Worm (Caenorhabditis elegans): ENCODE measurements around the gene ric-3.

The ric-3 gene

ce11 chrIV:7790801-7791588 is 27.1 kb upstream of the ric-3 start, which contains the start of gene rsp-6 (continued):
- TF ChIP-seq unc-62 (GFP tag; optimal IDR thresholded peaks at IDR 0.05 in 1 of 2) (peak in 1 of 2 experiments; percentile 17), unc-62 (tag; optimal IDR thresholded peaks at IDR 0.05) (no peak), lin-29 (GFP tag; IDR thresholded peaks at IDR 0.05) (no peak), mep-1 (tag; optimal IDR thresholded peaks at IDR 0.05) (peak; percentile 91), R02D3.7 (tag; optimal IDR thresholded peaks at IDR 0.05) (no peak), F49E8.2 (tag; optimal IDR thresholded peaks at IDR 0.05; ENCODE audit: borderline replicate concordance) (no peak), egl-27 (tag; optimal IDR thresholded peaks at IDR 0.05) (no peak), lir-3 (tag; optimal IDR thresholded peaks at IDR 0.05) (no peak), Y105C5A.15 (GFP tag; IDR thresholded peaks at IDR 0.05) (0 out of 2 replicates have a peak, but pooled peaks have one; percentile 51), dmd-9 (GFP tag; IDR thresholded peaks at IDR 0.05) (no peak), lsy-2 (tag; optimal IDR thresholded peaks at IDR 0.05) (peak; percentile 97 to 99), nhr-42 (GFP tag; IDR thresholded peaks at IDR 0.05) (no peak), madf-9 (GFP tag; conservative IDR thresholded peaks at IDR 0.05) (peak; percentile 72), daf-16 (GFP tag; optimal IDR thresholded peaks at IDR 0.05) (peak in 1 of 2 experiments; percentile 1), daf-16 (tag; optimal IDR thresholded peaks at IDR 0.05) (peak; percentile 77), fos-1 (tag; optimal IDR thresholded peaks at IDR 0.05) (no peak), tra-1 (GFP tag; IDR thresholded peaks at IDR 0.05) (no peak), unc-39 (tag; optimal IDR thresholded peaks at IDR 0.05) (no peak), ama-1 (optimal IDR thresholded peaks at IDR 0.05) (peak; percentile 73), hlh-30 (tag; optimal IDR thresholded peaks at IDR 0.05; ENCODE audit: insufficient read depth) (peak; percentile 84), nhr-25 (tag; optimal IDR thresholded peaks at IDR 0.05; ENCODE audit: borderline replicate concordance, insufficient read depth) (peak; percentile 29), F26F4.8 (GFP tag; conservative IDR thresholded peaks at IDR 0.05) (no peak), F37D6.2 (tag; optimal IDR thresholded peaks at IDR 0.05) (peak; percentile 33), ceh-62 (tag; optimal IDR thresholded peaks at IDR 0.05) (no peak), daf-19 (GFP tag; conservative IDR thresholded peaks at IDR 0.05) (no peak), madf-5 (GFP tag; IDR thresholded peaks at IDR 0.05) (no peak), zfp-3 (GFP tag; conservative IDR thresholded peaks at IDR 0.05) (0 out of 2 replicates have a peak, but pooled peaks have one; percentile 33), snpc-4 (tag; optimal IDR thresholded peaks at IDR 0.05) (no peak), dmd-8 (GFP tag; IDR thresholded peaks at IDR 0.05) (no peak), nhr-10 (tag; optimal IDR thresholded peaks at IDR 0.05) (no peak), ztf-11 (tag; optimal IDR thresholded peaks at IDR 0.05) (no peak), daf-12 (tag; optimal IDR thresholded peaks at IDR 0.05) (no peak), daf-8 (GFP tag; IDR thresholded peaks at IDR 0.05) (no peak), zip-11 (GFP tag; IDR thresholded peaks at IDR 0.05) (0 out of 2 replicates have a peak, but pooled peaks have one; percentile 11), mdl-1 (tag; optimal IDR thresholded peaks at IDR 0.05) (peak in 1 of 2 experiments; percentile 59), ceh-82 (tag; optimal IDR thresholded peaks at IDR 0.05) (no peak), zfp-2 (tag; optimal IDR thresholded peaks at IDR 0.05) (peak; percentile 16), lin-38 (GFP tag; IDR thresholded peaks at IDR 0.05) (peak; percentile 86), dve-1 (tag; optimal IDR thresholded peaks at IDR 0.05; ENCODE audit: insufficient read depth) (peak; percentile 90), lin-1 (GFP tag; IDR thresholded peaks at IDR 0.05) (no peak), mes-2 (tag; optimal IDR thresholded peaks at IDR 0.05; ENCODE audit: poor library complexity, severe bottlenecking) (peak; percentile 90), spr-3 (GFP tag; optimal IDR thresholded peaks at IDR 0.05) (no peak), egl-43 (GFP tag; IDR thresholded peaks at IDR 0.05) (no peak), duxl-1 (tag; optimal IDR thresholded peaks at IDR 0.05; ENCODE audit: poor library complexity) (peak; percentile 44), hmg-1.1 (GFP tag; IDR thresholded peaks at IDR 0.05) (peak; percentile 45; the same call in 1 of the 2 replicates), lin-13 (GFP tag; optimal IDR thresholded peaks at IDR 0.05) (peak; percentile 75), gei-8 (GFP tag; optimal IDR thresholded peaks at IDR 0.05) (no peak), lin-15B (tag; optimal IDR thresholded peaks at IDR 0.05) (peak; percentile 51), nhr-76 (tag; optimal IDR thresholded peaks at IDR 0.05) (no peak), ceh-32 (tag; optimal IDR thresholded peaks at IDR 0.05; ENCODE audit: poor library complexity) (no peak)
